Worm (Caenorhabditis elegans) whole organism, L1 larva: ENCODE data around the gene msd-4.

Experiments used
- C04F5.9 ChIP-seq: sonication (generic microtip); optimal IDR thresholded peaks from 2 replicates; lab custom pipeline; 2016; ENCODE audit warnings: missing genetic modification characterization, missing compliant biosample characterization
- C16A3.4 ChIP-seq: fragments of 150-350 bp; optimal IDR thresholded peaks from 2 replicates; lab custom pipeline; 2014; ENCODE audit warnings: missing biosample characterization, missing genetic modification characterization
- F16B12.6 ChIP-seq: fragments of 150-350 bp; optimal IDR thresholded peaks from 2 replicates; lab custom pipeline; 2014; ENCODE audit warnings: missing biosample characterization, missing genetic modification characterization
- Y116A8C.19 ChIP-seq: sonication (generic microtip); optimal IDR thresholded peaks from 2 replicates; lab custom pipeline; 2016; ENCODE audit warnings: missing compliant biosample characterization, missing genetic modification characterization, borderline replicate concordance
- aha-1 ChIP-seq: fragments of 150-350 bp; optimal IDR thresholded peaks from 2 replicates; lab custom pipeline; 2014; ENCODE audit warnings: missing biosample characterization, missing genetic modification characterization
- blmp-1 ChIP-seq: fragments of 150-350 bp; optimal IDR thresholded peaks from 2 replicates; lab custom pipeline; 2014; ENCODE audit warnings: missing biosample characterization, missing genetic modification characterization
- ceh-63 ChIP-seq: fragments of 200-800 bp; sonication (Bioruptor generic); optimal IDR thresholded peaks from 2 replicates; lab custom pipeline; 2018; ENCODE audit warnings: mild to moderate bottlenecking, missing genetic modification characterization, missing compliant biosample characterization
- ceh-88 ChIP-seq: fragments of 200-800 bp; sonication (Bioruptor generic); IDR thresholded peaks from 2 replicates; pipeline ENCODE4 v1.3.6; 2022; ENCODE audit warnings: missing genetic modification characterization, missing compliant biosample characterization
- ces-1 ChIP-seq: fragments of 150-350 bp; optimal IDR thresholded peaks from 2 replicates; lab custom pipeline; 2014; ENCODE audit warnings: missing biosample characterization, missing genetic modification reagents, missing genetic modification characterization
- dpl-1 ChIP-seq, 3 experiments: fragments of 150-350 bp in 2 of 3; sonication (generic microtip) in 1 of 3; optimal IDR thresholded peaks; 2 replicates each; lab custom pipeline; 2014 to 2017; ENCODE audit warnings: missing biosample characterization in 3 of 3, missing genetic modification characterization in 3 of 3, missing genetic modification reagents in 3 of 3
- efl-3 ChIP-seq: fragments of 200-800 bp; sonication (Bioruptor generic); optimal IDR thresholded peaks from 2 replicates; lab custom pipeline; 2018; ENCODE audit warnings: mild to moderate bottlenecking, missing genetic modification characterization, missing compliant biosample characterization
- egl-27 ChIP-seq, 2 experiments: fragments of 150-350 bp in 1 of 2; sonication (generic microtip); optimal IDR thresholded peaks; 3 replicates each; lab custom pipeline; 2017 to 2018; ENCODE audit warnings: missing biosample characterization in 2 of 2, missing genetic modification characterization in 2 of 2, missing genetic modification reagents in 2 of 2
- elt-2 ChIP-seq: sonication (generic microtip); optimal IDR thresholded peaks from 2 replicates; lab custom pipeline; 2016; ENCODE audit warnings: missing genetic modification characterization, mild to moderate bottlenecking, inconsistent platforms, missing compliant biosample characterization, missing genetic modification reagents
- ets-5 ChIP-seq: fragments of 200-800 bp; sonication (Bioruptor generic); IDR thresholded peaks from 2 replicates; pipeline ENCODE4 v1.3.6; 2022; ENCODE audit warnings: missing genetic modification characterization, missing compliant biosample characterization
- fkh-10 ChIP-seq: sonication (generic microtip); optimal IDR thresholded peaks from 2 replicates; lab custom pipeline; 2017; ENCODE audit warnings: missing biosample characterization, missing genetic modification reagents, missing genetic modification characterization
- fkh-4 ChIP-seq: sonication (generic microtip); optimal IDR thresholded peaks from 2 replicates; lab custom pipeline; 2016; ENCODE audit warnings: missing compliant biosample characterization, missing genetic modification characterization, borderline replicate concordance
- grh-1 ChIP-seq: fragments of 200-800 bp; sonication (Bioruptor generic); IDR thresholded peaks from 2 replicates; pipeline ENCODE4 v1.3.6; 2022; ENCODE audit warnings: missing genetic modification reagents, missing genetic modification characterization, missing compliant biosample characterization
- hlh-4 ChIP-seq: sonication (generic microtip); optimal IDR thresholded peaks from 2 replicates; lab custom pipeline; 2016; ENCODE audit warnings: mild to moderate bottlenecking, missing genetic modification characterization, missing compliant biosample characterization
- isw-1 ChIP-seq: fragments of 200-800 bp; sonication (Bioruptor generic); IDR thresholded peaks from 2 replicates; pipeline ENCODE4 v1.3.6; 2022; ENCODE audit warnings: missing genetic modification characterization, missing compliant biosample characterization
- lin-35 ChIP-seq, 2 experiments: fragments of 150-350 bp; optimal IDR thresholded peaks; 2 replicates each; lab custom pipeline; 2014; ENCODE audit warnings: missing biosample characterization in 2 of 2, missing genetic modification characterization in 2 of 2, missing genetic modification reagents in 2 of 2
- lsy-2 ChIP-seq, 2 experiments: fragments of 150-350 bp; optimal IDR thresholded peaks; 2 replicates each; lab custom pipeline; 2014; ENCODE audit warnings: missing biosample characterization in 2 of 2, missing genetic modification characterization in 2 of 2
- mdl-1 ChIP-seq, 2 experiments: fragments of 150-350 bp; optimal IDR thresholded peaks; 2 replicates each; lab custom pipeline; 2014 to 2017; ENCODE audit warnings: missing biosample characterization in 2 of 2, missing genetic modification characterization in 2 of 2, inconsistent platforms in 1 of 2
- mef-2 ChIP-seq: fragments of 150-350 bp; optimal IDR thresholded peaks from 2 replicates; lab custom pipeline; 2014; ENCODE audit warnings: missing biosample characterization, missing genetic modification characterization
- nhr-11 ChIP-seq: fragments of 150-350 bp; optimal IDR thresholded peaks from 2 replicates; lab custom pipeline; 2014; ENCODE audit warnings: missing biosample characterization, missing genetic modification characterization
- nhr-12 ChIP-seq: sonication (generic microtip); optimal IDR thresholded peaks from 2 replicates; lab custom pipeline; 2017; ENCODE audit warnings: missing biosample characterization, missing genetic modification characterization
- nhr-19 ChIP-seq: fragments of 200-800 bp; sonication (Bioruptor generic); conservative IDR thresholded peaks from 2 replicates; pipeline ENCODE4 v1.3.6; 2022; ENCODE audit warnings: missing genetic modification characterization, missing compliant biosample characterization
- nhr-20 ChIP-seq: sonication (generic microtip); optimal IDR thresholded peaks from 2 replicates; lab custom pipeline; 2016; ENCODE audit warnings: mild to moderate bottlenecking, missing genetic modification characterization, missing compliant biosample characterization
- nhr-28 ChIP-seq: fragments of 150-350 bp; optimal IDR thresholded peaks from 2 replicates; lab custom pipeline; 2014; ENCODE audit warnings: missing biosample characterization, missing genetic modification characterization
- nhr-71 ChIP-seq: sonication (generic microtip); optimal IDR thresholded peaks from 2 replicates; lab custom pipeline; 2016; ENCODE audit warnings: mild to moderate bottlenecking, missing genetic modification characterization, moderate library complexity, missing compliant biosample characterization
- nhr-85 ChIP-seq: sonication (generic microtip); peaks from one replicate; lab custom pipeline; 2016; ENCODE audit warnings: missing genetic modification characterization, inconsistent platforms, missing compliant biosample characterization
- snpc-4 ChIP-seq: fragments of 150-350 bp; optimal IDR thresholded peaks from 2 replicates; lab custom pipeline; 2014; ENCODE audit warnings: missing biosample characterization, missing genetic modification characterization
- sox-4 ChIP-seq: sonication (generic microtip); optimal IDR thresholded peaks from 2 replicates; lab custom pipeline; 2016; ENCODE audit warnings: missing genetic modification characterization, missing compliant biosample characterization
- sptf-1 ChIP-seq: fragments of 150-350 bp; optimal IDR thresholded peaks from 2 replicates; lab custom pipeline; 2014; ENCODE audit warnings: missing biosample characterization, missing genetic modification characterization
- swsn-7 ChIP-seq: sonication (generic microtip); optimal IDR thresholded peaks from 2 replicates; lab custom pipeline; 2016; ENCODE audit warnings: missing genetic modification characterization, missing compliant biosample characterization
- tbx-2 ChIP-seq: sonication (generic microtip); optimal IDR thresholded peaks from 2 replicates; lab custom pipeline; 2016; ENCODE audit warnings: missing genetic modification characterization, missing compliant biosample characterization
- unc-130 ChIP-seq: fragments of 150-350 bp; optimal IDR thresholded peaks from 2 replicates; lab custom pipeline; 2017; ENCODE audit warnings: missing biosample characterization, missing genetic modification characterization, inconsistent platforms
- unc-30 ChIP-seq: sonication (generic microtip); optimal IDR thresholded peaks from 2 replicates; lab custom pipeline; 2017; ENCODE audit warnings: missing biosample characterization, missing genetic modification characterization
- unc-62 ChIP-seq: fragments of 150-350 bp; optimal IDR thresholded peaks from 2 replicates; lab custom pipeline; 2014; ENCODE audit warnings: missing biosample characterization, missing genetic modification reagents, missing genetic modification characterization
- unc-86 ChIP-seq: sonication (generic microtip); optimal IDR thresholded peaks from 2 replicates; lab custom pipeline; 2016; ENCODE audit warnings: missing genetic modification characterization, missing compliant biosample characterization
- unc-98 ChIP-seq: fragments of 200-800 bp; sonication (Bioruptor generic); IDR thresholded peaks from 2 replicates; pipeline ENCODE4 v1.3.6; 2022; ENCODE audit warnings: missing genetic modification characterization, missing compliant biosample characterization
- vab-15 ChIP-seq: sonication (generic microtip); optimal IDR thresholded peaks from 2 replicates; lab custom pipeline; 2017; ENCODE audit warnings: missing genotype, mild to moderate bottlenecking, missing genetic modification characterization, missing compliant biosample characterization
- zag-1 ChIP-seq: fragments of 150-350 bp; optimal IDR thresholded peaks from 2 replicates; lab custom pipeline; 2014; ENCODE audit warnings: missing biosample characterization, missing genetic modification characterization
- zip-4 ChIP-seq: fragments of 200-800 bp; sonication (Bioruptor generic); optimal IDR thresholded peaks from 2 replicates; lab custom pipeline; 2018; ENCODE audit warnings: mild to moderate bottlenecking, missing genetic modification characterization, moderate library complexity, missing compliant biosample characterization

The msd-4 gene

ce11 chrIII:4830207-4830606 lies 38.3 kb downstream of the msd-4 start, which contains the start of gene nspd-9:
Gene nspd-9 (minus strand): TSS chrIII:4830307.
- no peak for TF ChIP-seq nhr-28 (tag; lab: Kevin White, UChicago)
- TF ChIP-seq nhr-11 (tag; lab: Kevin White, UChicago): no peak
- no peak for TF ChIP-seq zag-1
- TF ChIP-seq lin-35 (GFP tag; optimal IDR thresholded peaks at IDR 0.05; lab: Kevin White, UChicago): no peak
- no peak for TF ChIP-seq unc-130 (tag; lab: Kevin White, UChicago)
- TF ChIP-seq nhr-20 (tag; lab: Kevin White, UChicago): no peak
- TF ChIP-seq fkh-4 (tag; lab: Kevin White, UChicago): no peak
- no peak for TF ChIP-seq unc-86 (tag; lab: Kevin White, UChicago)
- TF ChIP-seq unc-62 (GFP tag; lab: Kevin White, UChicago): no peak
- no peak for TF ChIP-seq vab-15 (tag; lab: Kevin White, UChicago)
- no peak for TF ChIP-seq C04F5.9
- TF ChIP-seq unc-98: no peak
- TF ChIP-seq snpc-4 (tag; lab: Kevin White, UChicago): no peak
- TF ChIP-seq sox-4 (tag; lab: Kevin White, UChicago): no peak

ce11 chrIII:4829440-4829839 lies 39.1 kb downstream of the msd-4 start, which contains the start of gene F26A1.9:
Gene F26A1.9 (minus strand): TSS chrIII:4829540.
- TF ChIP-seq nhr-85 (tag; lab: Kevin White, UChicago) (no peak), lsy-2 (tag; optimal IDR thresholded peaks at IDR 0.05; lab: Kevin White, UChicago) (no peak), ceh-63 (no peak), ceh-88 (GFP tag; lab: Robert Waterston, UW) (no peak), Y116A8C.19 (tag; lab: Kevin White, UChicago) (no peak), hlh-4 (tag; lab: Kevin White, UChicago) (no peak), ets-5 (GFP tag; lab: Robert Waterston, UW) (no peak), snpc-4 (tag; lab: Kevin White, UChicago) (no peak), nhr-12 (tag; lab: Kevin White, UChicago) (no peak), mdl-1 (tag; optimal IDR thresholded peaks at IDR 0.05; lab: Kevin White, UChicago) (no peak), fkh-10 (no peak)

ce11 chrIII:4826606-4827005 lies 41.9 kb downstream of the msd-4 start, which contains the start of gene F26A1.3:
Gene F26A1.3 (plus strand): TSS chrIII:4826906.
- TF ChIP-seq swsn-7 (tag; lab: Kevin White, UChicago): no peak
- TF ChIP-seq C04F5.9: no peak
- no peak for TF ChIP-seq mef-2 (tag; lab: Kevin White, UChicago)
- no peak for TF ChIP-seq efl-3
- no peak for TF ChIP-seq nhr-71 (tag; lab: Kevin White, UChicago)
- no peak for TF ChIP-seq zip-4
- TF ChIP-seq grh-1 (GFP tag; lab: Robert Waterston, UW): no peak
- no peak for TF ChIP-seq snpc-4 (tag; lab: Kevin White, UChicago)
- TF ChIP-seq egl-27 (tag; optimal IDR thresholded peaks at IDR 0.05; lab: Kevin White, UChicago): no peak
- TF ChIP-seq isw-1 (GFP tag; lab: Robert Waterston, UW): no peak
- no peak for TF ChIP-seq elt-2 (tag; lab: Kevin White, UChicago)

DNA sequence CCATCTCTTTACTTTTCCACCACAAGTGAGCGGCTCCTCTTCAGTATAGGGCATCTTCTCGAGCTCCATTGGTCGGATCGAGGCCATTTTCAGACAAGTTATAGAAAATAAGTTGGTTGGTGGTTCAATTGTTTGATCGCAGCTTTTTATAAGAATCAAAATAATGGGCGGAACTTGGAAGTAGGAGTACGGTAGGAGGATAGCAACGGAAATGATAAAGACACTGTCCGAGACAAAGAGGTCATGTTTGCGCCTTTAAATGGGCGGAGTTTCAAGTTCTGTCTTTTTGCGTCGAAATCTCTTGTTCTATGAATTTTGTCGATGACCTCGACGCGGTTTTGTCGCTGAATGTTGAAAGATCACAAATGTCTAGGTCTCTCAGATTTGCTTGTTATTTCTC lies 46.4 kb downstream of the msd-4 start, which contains the start of gene F26A1.8:
Gene F26A1.8, minus strand, starts transcription at position 101 of the 400 bp plus-strand sequence.
- TF ChIP-seq dpl-1 (GFP tag; optimal IDR thresholded peaks at IDR 0.05; lab: Kevin White, UChicago): no peak
- TF ChIP-seq ces-1: no peak
- TF ChIP-seq C16A3.4 (tag; lab: Kevin White, UChicago): no peak
- no peak for TF ChIP-seq Y116A8C.19 (tag; lab: Kevin White, UChicago)
- TF ChIP-seq unc-30: no peak
- no peak for TF ChIP-seq unc-130 (tag; lab: Kevin White, UChicago)
- TF ChIP-seq F16B12.6: no peak
- no peak for TF ChIP-seq aha-1
- TF ChIP-seq fkh-4 (tag; lab: Kevin White, UChicago): no peak
- TF ChIP-seq nhr-19 (GFP tag; lab: Robert Waterston, UW): no peak
- no peak for TF ChIP-seq blmp-1 (tag; lab: Kevin White, UChicago)
- no peak for TF ChIP-seq tbx-2 (tag; lab: Kevin White, UChicago)
- no peak for TF ChIP-seq vab-15 (tag; lab: Kevin White, UChicago)
- TF ChIP-seq sptf-1 (tag; lab: Kevin White, UChicago): no peak
- no peak for TF ChIP-seq sox-4 (tag; lab: Kevin White, UChicago)
